Fruit fly (Drosophila melanogaster) whole organism, embryonic: ENCODE data around the gene Tsp66A.
A peak's percentile ranks its signal among the peaks of the same experiment; 100 is the strongest.
"Not testable (repeated sequence)": the region's sequence is repeated elsewhere in the genome, so short reads cannot be mapped to it uniquely, and the experiment has no call there.

Source experiments
- B-H1 ChIP-seq: fragments of 200-800 bp; sonication (Bioruptor generic); IDR thresholded peaks from 3 replicates; pipeline ENCODE4 v1.3.6; 2022; ENCODE audit warnings: missing biosample characterization, missing genetic modification characterization
- B-H2 ChIP-seq: fragments of 200-800 bp; sonication (Bioruptor generic); optimal IDR thresholded peaks from 2 replicates; lab custom pipeline; 2018; ENCODE audit warnings: missing biosample characterization, mild to moderate bottlenecking, missing genetic modification characterization
- CG11456 ChIP-seq: fragments of 200-800 bp; sonication (Bioruptor generic); IDR thresholded peaks from 3 replicates; pipeline ENCODE4 v1.3.6; 2022; ENCODE audit warnings: missing biosample characterization, missing genetic modification characterization
- CG11504 ChIP-seq: fragments of 200-800 bp; sonication (Bioruptor generic); optimal IDR thresholded peaks from 3 replicates; lab custom pipeline; 2019; ENCODE audit warnings: missing biosample characterization, mild to moderate bottlenecking, missing genetic modification characterization, moderate library complexity
- CG12071 ChIP-seq: fragments of 200-800 bp; sonication (Bioruptor generic); optimal IDR thresholded peaks from 3 replicates; lab custom pipeline; 2018; ENCODE audit warnings: missing biosample characterization, mild to moderate bottlenecking, missing genetic modification characterization
- CG12219 ChIP-seq: fragments of 200-800 bp; sonication (Bioruptor generic); optimal IDR thresholded peaks from 3 replicates; lab custom pipeline; 2018; ENCODE audit warnings: missing biosample characterization, mild to moderate bottlenecking, missing genetic modification characterization
- CG12942 ChIP-seq: fragments of 200-800 bp; sonication (Bioruptor generic); optimal IDR thresholded peaks from 3 replicates; lab custom pipeline; 2016; ENCODE audit warnings: missing biosample characterization, missing genetic modification characterization
- CG1529 ChIP-seq: fragments of 200-800 bp; sonication (Bioruptor generic); optimal IDR thresholded peaks from 3 replicates; lab custom pipeline; 2018; ENCODE audit warnings: missing biosample characterization, missing genetic modification characterization
- CG1602 ChIP-seq: fragments of 200-800 bp; sonication (Bioruptor generic); optimal IDR thresholded peaks from 3 replicates; lab custom pipeline; 2016; ENCODE audit warnings: missing biosample characterization, missing genetic modification characterization
- CG16779 ChIP-seq: fragments of 200-800 bp; sonication (Bioruptor generic); IDR thresholded peaks from 2 replicates; pipeline ENCODE4 v1.3.6; 2022; ENCODE audit warnings: missing biosample characterization, missing genetic modification characterization
- CG17568 ChIP-seq: fragments of 200-800 bp; sonication (Bioruptor generic); optimal IDR thresholded peaks from 2 replicates; lab custom pipeline; 2018; ENCODE audit warnings: missing biosample characterization, mild to moderate bottlenecking, missing genetic modification characterization, moderate library complexity
- CG18262 ChIP-seq: fragments of 200-800 bp; optimal IDR thresholded peaks from 3 replicates; lab custom pipeline; 2019; ENCODE audit warnings: missing biosample characterization, mild to moderate bottlenecking, missing genetic modification characterization, moderate library complexity
- CG2889 ChIP-seq: fragments of 200-800 bp; sonication (Bioruptor generic); IDR thresholded peaks from 3 replicates; pipeline ENCODE4 v1.3.6; 2022; ENCODE audit warnings: missing biosample characterization, missing genetic modification characterization
- CG4360 ChIP-seq: fragments of 200-800 bp; sonication (Bioruptor generic); IDR thresholded peaks from 2 replicates; pipeline ENCODE4 v1.3.6; 2022; ENCODE audit warnings: missing biosample characterization, missing genetic modification characterization
- CG6654 ChIP-seq: fragments of 200-800 bp; sonication (Bioruptor generic); optimal IDR thresholded peaks from 2 replicates; lab custom pipeline; 2017; ENCODE audit warnings: missing biosample characterization, mild to moderate bottlenecking, missing genetic modification characterization
- CG7786 ChIP-seq: fragments of 200-800 bp; sonication (Bioruptor generic); optimal IDR thresholded peaks from 2 replicates; lab custom pipeline; 2016; ENCODE audit warnings: missing biosample characterization, missing genetic modification characterization
- Dll ChIP-seq: fragments of 200-800 bp; sonication (Bioruptor generic); IDR thresholded peaks from 4 replicates; pipeline ENCODE4 v1.3.6; 2022; ENCODE audit warnings: missing biosample characterization, missing genetic modification characterization; ENCODE audit not compliant: partially characterized antibody
- Dref ChIP-seq: fragments of 200-800 bp; sonication (Bioruptor generic); IDR thresholded peaks from 2 replicates; pipeline ENCODE4 v1.3.6; 2022; ENCODE audit warnings: missing biosample characterization, missing genetic modification characterization
- Ets65A ChIP-seq: fragments of 200-800 bp; sonication (Bioruptor generic); peaks from one replicate; lab custom pipeline; 2016; ENCODE audit warnings: missing biosample characterization, missing genetic modification characterization
- H2.0 ChIP-seq: fragments of 200-800 bp; sonication (Bioruptor generic); IDR thresholded peaks from 2 replicates; pipeline ENCODE4 v1.3.6; 2022; ENCODE audit warnings: missing biosample characterization, missing genetic modification characterization
- Lhr ChIP-seq: fragments of 200-800 bp; sonication (Bioruptor generic); optimal IDR thresholded peaks from 3 replicates; lab custom pipeline; 2017; ENCODE audit warnings: mild to moderate bottlenecking, missing biosample characterization, missing genetic modification reagents, missing genetic modification characterization
- Mad ChIP-seq: fragments of 200-800 bp; sonication (Bioruptor generic); optimal IDR thresholded peaks from 2 replicates; lab custom pipeline; 2016; ENCODE audit warnings: missing biosample characterization, missing genetic modification characterization
- Myb ChIP-seq: fragments of 200-800 bp; sonication (Bioruptor generic); optimal IDR thresholded peaks from 2 replicates; lab custom pipeline; 2016; ENCODE audit warnings: missing biosample characterization, missing genetic modification characterization
- ab ChIP-seq: fragments of 200-800 bp; sonication (Bioruptor generic); optimal IDR thresholded peaks from 2 replicates; lab custom pipeline; 2016; ENCODE audit warnings: missing biosample characterization, missing genetic modification characterization
- ase ChIP-seq: fragments of 200-800 bp; sonication (Bioruptor generic); IDR thresholded peaks from 3 replicates; pipeline ENCODE4 v1.3.6; 2022; ENCODE audit warnings: missing biosample characterization, missing genetic modification characterization
- chif ChIP-seq, 2 experiments: fragments of 200-800 bp; sonication (Bioruptor generic); optimal IDR thresholded peaks; 3 replicates each; lab custom pipeline; 2016; ENCODE audit warnings: missing biosample characterization in 2 of 2, missing genetic modification characterization in 2 of 2
- crc ChIP-seq: fragments of 200-800 bp; sonication (Bioruptor generic); optimal IDR thresholded peaks from 2 replicates; lab custom pipeline; 2016; ENCODE audit warnings: missing biosample characterization, missing genetic modification characterization
- da ChIP-seq: fragments of 200-800 bp; sonication (Bioruptor generic); optimal IDR thresholded peaks from 2 replicates; lab custom pipeline; 2016; ENCODE audit warnings: missing biosample characterization, missing genetic modification characterization
- dan ChIP-seq: fragments of 200-800 bp; sonication (Bioruptor generic); IDR thresholded peaks from 2 replicates; pipeline ENCODE4 v1.3.6; 2022; ENCODE audit warnings: missing biosample characterization, missing genetic modification characterization
- fd102C ChIP-seq: fragments of 200-800 bp; sonication (Bioruptor generic); optimal IDR thresholded peaks from 2 replicates; lab custom pipeline; 2018; ENCODE audit warnings: missing biosample characterization, mild to moderate bottlenecking, missing genetic modification characterization, moderate library complexity
- gcm ChIP-seq: fragments of 200-800 bp; sonication (Bioruptor generic); optimal IDR thresholded peaks from 2 replicates; lab custom pipeline; 2019; ENCODE audit warnings: missing biosample characterization, mild to moderate bottlenecking, missing genetic modification characterization, moderate library complexity
- kah ChIP-seq: fragments of 200-800 bp; sonication (Bioruptor generic); optimal IDR thresholded peaks from 2 replicates; lab custom pipeline; 2018; ENCODE audit warnings: missing biosample characterization, mild to moderate bottlenecking, missing genetic modification characterization
- klu ChIP-seq: fragments of 200-800 bp; sonication (Bioruptor generic); IDR thresholded peaks from 2 replicates; pipeline ENCODE4 v1.3.6; 2022; ENCODE audit warnings: missing biosample characterization, missing genetic modification characterization
- pita ChIP-seq: fragments of 200-800 bp; sonication (Bioruptor generic); optimal IDR thresholded peaks from 2 replicates; lab custom pipeline; 2017; ENCODE audit warnings: missing biosample characterization, mild to moderate bottlenecking, missing genetic modification characterization
- ranshi ChIP-seq: fragments of 200-800 bp; sonication (Bioruptor generic); IDR thresholded peaks from 2 replicates; pipeline ENCODE4 v1.3.6; 2022; ENCODE audit warnings: missing biosample characterization, missing genetic modification characterization
- sob ChIP-seq: fragments of 200-800 bp; sonication (Bioruptor generic); IDR thresholded peaks from 2 replicates; pipeline ENCODE4 v1.3.6; 2022; ENCODE audit warnings: missing biosample characterization, missing genetic modification characterization
- tll ChIP-seq, 2 experiments: fragments of 200-800 bp in 1 of 2; fragments of >200 bp in 1 of 2; sonication (Bioruptor generic) in 1 of 2; optimal IDR thresholded peaks; 2 replicates each; lab custom pipeline; 2017 to 2019; ENCODE audit warnings: missing biosample characterization in 2 of 2, missing genetic modification characterization in 2 of 2, mild to moderate bottlenecking in 1 of 2, moderate library complexity in 1 of 2
- yki ChIP-seq: fragments of >200 bp; optimal IDR thresholded peaks from 3 replicates; lab custom pipeline; 2018

The Tsp66A gene

dm6 chr3L:7475270-7475669 is 10.0 kb downstream of the Tsp66A start, which contains the start of gene CG43292:
CG43292 (plus strand) TSS chr3L:7475570.
- TF ChIP-seq dan (GFP tag; lab: Robert Waterston, UW) (no peak), sob (GFP tag; lab: Robert Waterston, UW) (no peak), CG1529 (GFP tag; lab: Kevin White, UChicago) (no peak), kah (GFP tag; lab: Kevin White, UChicago) (no peak), B-H1 (GFP tag; lab: Robert Waterston, UW) (no peak), gcm (no peak), Lhr (no peak), CG6654 (GFP tag; lab: Kevin White, UChicago) (no peak), tll (GFP tag; optimal IDR thresholded peaks at IDR 0.05; lab: Kevin White, UChicago) (no peak), CG7786 (GFP tag; lab: Kevin White, UChicago) (no peak), CG12071 (GFP tag; lab: Kevin White, UChicago) (no peak)

dm6 chr3L:7485667-7486066 is 20.4 kb downstream of the Tsp66A start, which contains the start of gene mthl6:
mthl6 (plus strand) TSS chr3L:7485967.
- TF ChIP-seq CG12942 = no peak
- TF ChIP-seq CG2889 = no peak
- TF ChIP-seq yki (lab: Kevin White, UChicago) = no peak
- no peak for TF ChIP-seq B-H2 (GFP tag; lab: Kevin White, UChicago)
- no peak for TF ChIP-seq ase (GFP tag; lab: Robert Waterston, UW)
- TF ChIP-seq crc (GFP tag; lab: Kevin White, UChicago) = no peak
- TF ChIP-seq CG18262 (tag; lab: Kevin White, UChicago) = no peak
- TF ChIP-seq ab (GFP tag; lab: Kevin White, UChicago) = no peak
- TF ChIP-seq ranshi = no peak
- no peak for TF ChIP-seq CG16779 (GFP tag; lab: Robert Waterston, UW)
- no peak for TF ChIP-seq CG11456
- TF ChIP-seq fd102C (GFP tag; lab: Kevin White, UChicago) = no peak
- no peak for TF ChIP-seq da (GFP tag; lab: Kevin White, UChicago)
- TF ChIP-seq chif (GFP tag; optimal IDR thresholded peaks at IDR 0.05; lab: Kevin White, UChicago) = no peak
- TF ChIP-seq Myb = no peak
- TF ChIP-seq CG12219 = no peak
- no peak for TF ChIP-seq Dll (GFP tag; lab: Robert Waterston, UW)
- no peak for TF ChIP-seq CG4360 (GFP tag; lab: Robert Waterston, UW)
- no peak for TF ChIP-seq klu

- TF ChIP-seq CG1602 (GFP tag; lab: Kevin White, UChicago) = no peak
- peak; percentile 6 for TF ChIP-seq CG11504 (tag; lab: Kevin White, UChicago)
- TF ChIP-seq Dref (GFP tag; lab: Robert Waterston, UW) = no peak
These were observed 26.3 kb downstream of the Tsp66A start, which contains the start of gene Cyp316a1 for dm6 chr3L:7491564-7491963. Cyp316a1 (plus strand) TSS chr3L:7491864.

- TF ChIP-seq CG17568 (no peak), Ets65A (GFP tag; lab: Kevin White, UChicago) (peak; percentile 46)
These were observed 30.8 kb downstream of the Tsp66A start, which contains the start of gene Cyp4d8 for dm6 chr3L:7496097-7496496. Cyp4d8 (minus strand) TSS chr3L:7496197.

- not testable (repeated sequence) for TF ChIP-seq pita (GFP tag; lab: Kevin White, UChicago); Mad (GFP tag; lab: Kevin White, UChicago); H2.0 (GFP tag; lab: Robert Waterston, UW)
These were observed 33.4 kb downstream of the Tsp66A start, which contains the start of gene CG8539 for dm6 chr3L:7498731-7499130. CG8539 (minus strand) TSS chr3L:7498831.
